Worm (Caenorhabditis elegans): ENCODE data around the gene hmgs-1.

- TF ChIP-seq ets-7 (tag; optimal IDR thresholded peaks at IDR 0.05) (no peak), ama-1 (optimal IDR thresholded peaks at IDR 0.05) (no peak), tra-4 (tag; optimal IDR thresholded peaks at IDR 0.05) (no peak), sea-1 (GFP tag; conservative IDR thresholded peaks at IDR 0.05) (no peak), aly-1 (tag; optimal IDR thresholded peaks at IDR 0.05) (no peak), flt-1 (GFP tag; IDR thresholded peaks at IDR 0.05) (no peak)
Observed at ce11 chrV:5704467-5704866, 20.1 kb upstream of the hmgs-1 start.
